Fruit fly (Drosophila melanogaster) whole organism, embryonic: ENCODE results near the gene SCCRO.
A peak's percentile ranks its signal among the peaks of the same experiment; 100 is the strongest.

Source experiments
- Abd-B ChIP-seq: fragments of 200-800 bp; sonication (Bioruptor generic); optimal IDR thresholded peaks from 2 replicates; lab custom pipeline; 2018; ENCODE audit warnings: missing biosample characterization, mild to moderate bottlenecking, missing genetic modification characterization, moderate library complexity
- Antp ChIP-seq: fragments of 200-800 bp; sonication (Bioruptor generic); optimal IDR thresholded peaks from 3 replicates; lab custom pipeline; 2016; ENCODE audit warnings: missing biosample characterization, missing genetic modification characterization
- Atf6 ChIP-seq: fragments of 200-800 bp; sonication (Bioruptor generic); IDR thresholded peaks from 2 replicates; pipeline ENCODE4 v1.3.6; 2022; ENCODE audit warnings: missing biosample characterization, missing genetic modification characterization
- Bdp1 ChIP-seq: fragments of 200-800 bp; sonication (Bioruptor generic); optimal IDR thresholded peaks from 3 replicates; lab custom pipeline; 2016; ENCODE audit warnings: missing biosample characterization, missing genetic modification characterization
- Blimp-1 ChIP-seq: fragments of 200-800 bp; sonication (Bioruptor generic); optimal IDR thresholded peaks from 3 replicates; lab custom pipeline; 2018; ENCODE audit warnings: missing biosample characterization, missing genetic modification characterization, mild to moderate bottlenecking, moderate library complexity, missing genetic modification reagents
- CG10147 ChIP-seq: fragments of 200-800 bp; sonication (Bioruptor generic); optimal IDR thresholded peaks from 2 replicates; lab custom pipeline; 2019; ENCODE audit warnings: missing biosample characterization, mild to moderate bottlenecking, missing genetic modification characterization, moderate library complexity
- CG10366 ChIP-seq: fragments of 200-800 bp; sonication (Bioruptor generic); IDR thresholded peaks from 2 replicates; pipeline ENCODE4 v1.3.6; 2022; ENCODE audit warnings: missing biosample characterization, missing genetic modification characterization
- CG10654 ChIP-seq: fragments of 200-800 bp; sonication (Bioruptor generic); optimal IDR thresholded peaks from 2 replicates; lab custom pipeline; 2016; ENCODE audit warnings: missing biosample characterization, missing genetic modification characterization
- CG12391 ChIP-seq: fragments of 200-800 bp; sonication (Bioruptor generic); optimal IDR thresholded peaks from 3 replicates; lab custom pipeline; 2018; ENCODE audit warnings: missing biosample characterization, mild to moderate bottlenecking, missing genetic modification characterization, moderate library complexity
- CG13287 ChIP-seq: fragments of 200-800 bp; sonication (Bioruptor generic); IDR thresholded peaks from 2 replicates; pipeline ENCODE4 v1.3.6; 2022; ENCODE audit warnings: missing biosample characterization, missing genetic modification characterization; ENCODE audit not compliant: partially characterized antibody
- CG13775 ChIP-seq: fragments of 200-800 bp; sonication (Bioruptor generic); optimal IDR thresholded peaks from 3 replicates; lab custom pipeline; 2017; ENCODE audit warnings: missing biosample characterization, mild to moderate bottlenecking, missing genetic modification characterization
- CG16863 ChIP-seq: fragments of 200-800 bp; sonication (Bioruptor generic); optimal IDR thresholded peaks from 3 replicates; lab custom pipeline; 2016; ENCODE audit warnings: missing biosample characterization, missing genetic modification characterization
- CG17385 ChIP-seq: fragments of 200-800 bp; sonication (Bioruptor generic); optimal IDR thresholded peaks from 3 replicates; lab custom pipeline; 2018; ENCODE audit warnings: missing biosample characterization, mild to moderate bottlenecking, missing genetic modification characterization
- CG17829 ChIP-seq: fragments of 200-800 bp; optimal IDR thresholded peaks from 2 replicates; lab custom pipeline; 2019; ENCODE audit warnings: missing biosample characterization, mild to moderate bottlenecking, missing genetic modification characterization, moderate library complexity
- CG1792 ChIP-seq: fragments of 200-800 bp; sonication (Bioruptor generic); optimal IDR thresholded peaks from 2 replicates; lab custom pipeline; 2016; ENCODE audit warnings: missing biosample characterization, missing genetic modification characterization
- CG30403 ChIP-seq: fragments of 200-800 bp; sonication (Bioruptor generic); optimal IDR thresholded peaks from 3 replicates; lab custom pipeline; 2016; ENCODE audit warnings: missing biosample characterization, missing genetic modification characterization
- CG3163 ChIP-seq: fragments of 200-800 bp; sonication (Bioruptor generic); optimal IDR thresholded peaks from 3 replicates; lab custom pipeline; 2016; ENCODE audit warnings: missing biosample characterization, missing genetic modification characterization
- CG3847 ChIP-seq: fragments of 200-800 bp; sonication (Bioruptor generic); IDR thresholded peaks from 2 replicates; pipeline ENCODE4 v1.3.6; 2022; ENCODE audit warnings: missing biosample characterization, missing genetic modification characterization
- CG3995 ChIP-seq: fragments of 200-800 bp; sonication (Bioruptor generic); optimal IDR thresholded peaks from 3 replicates; lab custom pipeline; 2016; ENCODE audit warnings: missing biosample characterization, missing genetic modification characterization
- CG9215 ChIP-seq: fragments of 200-800 bp; sonication (Bioruptor generic); IDR thresholded peaks from 2 replicates; pipeline ENCODE4 v1.3.6; 2022; ENCODE audit warnings: missing biosample characterization, missing genetic modification characterization
- CG9609 ChIP-seq: fragments of 200-800 bp; sonication (Bioruptor generic); optimal IDR thresholded peaks from 3 replicates; lab custom pipeline; 2016; ENCODE audit warnings: missing biosample characterization, missing genetic modification characterization
- Deaf1 ChIP-seq: fragments of 200-800 bp; optimal IDR thresholded peaks from 3 replicates; lab custom pipeline; 2019; ENCODE audit warnings: missing biosample characterization, mild to moderate bottlenecking, missing genetic modification characterization, moderate library complexity
- Ets97D ChIP-seq: fragments of 200-800 bp; sonication (Bioruptor generic); optimal IDR thresholded peaks from 3 replicates; lab custom pipeline; 2016; ENCODE audit warnings: missing biosample characterization, missing genetic modification characterization
- Max ChIP-seq: fragments of 200-800 bp; sonication (Bioruptor generic); optimal IDR thresholded peaks from 2 replicates; lab custom pipeline; 2016; ENCODE audit warnings: missing biosample characterization, mild to moderate bottlenecking, missing genetic modification characterization
- Mes4 ChIP-seq: fragments of 200-800 bp; sonication (Bioruptor generic); optimal IDR thresholded peaks from 2 replicates; lab custom pipeline; 2016; ENCODE audit warnings: missing biosample characterization, missing genetic modification characterization
- Ravus ChIP-seq: fragments of 200-800 bp; sonication (Bioruptor generic); IDR thresholded peaks from 2 replicates; pipeline ENCODE4 v1.3.6; 2022; ENCODE audit warnings: missing biosample characterization, missing genetic modification characterization
- Side ChIP-seq: fragments of 200-800 bp; sonication (Bioruptor generic); optimal IDR thresholded peaks from 2 replicates; lab custom pipeline; 2016; ENCODE audit warnings: missing biosample characterization, missing genetic modification characterization
- Sox100B ChIP-seq: fragments of 200-800 bp; sonication (Bioruptor generic); optimal IDR thresholded peaks from 3 replicates; lab custom pipeline; 2018; ENCODE audit warnings: missing biosample characterization, mild to moderate bottlenecking, missing genetic modification characterization
- Trl ChIP-seq, 3 experiments: fragments of >200 bp in 2 of 3; fragments of 200-800 bp in 1 of 3; sonication (Bioruptor generic) in 1 of 3; optimal IDR thresholded peaks; 2 replicates in 1 of 3; 3 replicates in 2 of 3; lab custom pipeline; 2016 to 2017; ENCODE audit warnings: missing biosample characterization in 1 of 3, missing genetic modification characterization in 1 of 3
- btn ChIP-seq: fragments of 200-800 bp; sonication (Bioruptor generic); optimal IDR thresholded peaks from 2 replicates; lab custom pipeline; 2016; ENCODE audit warnings: missing biosample characterization, missing genetic modification characterization
- cato ChIP-seq: fragments of 200-800 bp; sonication (Bioruptor generic); optimal IDR thresholded peaks from 2 replicates; lab custom pipeline; 2016; ENCODE audit warnings: missing biosample characterization, missing genetic modification characterization, borderline replicate concordance
- chinmo ChIP-seq: fragments of 200-800 bp; sonication (Bioruptor generic); IDR thresholded peaks from 4 replicates; pipeline ENCODE4 v1.3.6; 2022; ENCODE audit warnings: missing biosample characterization, missing genetic modification characterization; ENCODE audit not compliant: partially characterized antibody
- crol ChIP-seq: fragments of 200-800 bp; sonication (Bioruptor generic); IDR thresholded peaks from 2 replicates; pipeline ENCODE4 v1.3.6; 2022; ENCODE audit warnings: missing biosample characterization, missing genetic modification characterization
- dmrt99B ChIP-seq: fragments of 200-800 bp; sonication (Bioruptor generic); optimal IDR thresholded peaks from 2 replicates; lab custom pipeline; 2018; ENCODE audit warnings: missing biosample characterization, mild to moderate bottlenecking, missing genetic modification characterization, moderate library complexity
- eve ChIP-seq, 2 experiments: fragments of >200 bp; optimal IDR thresholded peaks; 2 replicates each; lab custom pipeline; 2017; ENCODE audit warnings: missing biosample characterization in 2 of 2, missing genetic modification characterization in 2 of 2
- grn ChIP-seq: fragments of 200-800 bp; sonication (Bioruptor generic); optimal IDR thresholded peaks from 3 replicates; lab custom pipeline; 2017; ENCODE audit warnings: missing biosample characterization, missing genetic modification characterization
- hkb ChIP-seq, 2 experiments: fragments of 200-800 bp in 1 of 2; fragments of >200 bp in 1 of 2; sonication (Bioruptor generic) in 1 of 2; IDR thresholded peaks in 1 of 2; optimal IDR thresholded peaks in 1 of 2; 2 replicates each; pipeline versions ENCODE4 v1.3.6 to Lab custom; 2017 to 2022; ENCODE audit warnings: missing biosample characterization in 1 of 2, missing genetic modification characterization in 1 of 2
- hth ChIP-seq: fragments of >200 bp; optimal IDR thresholded peaks from 2 replicates; lab custom pipeline; 2017; ENCODE audit warnings: inconsistent platforms
- jigr1 ChIP-seq: fragments of 200-800 bp; sonication (Bioruptor generic); IDR thresholded peaks from 3 replicates; pipeline ENCODE4 v1.3.6; 2022; ENCODE audit warnings: missing biosample characterization, missing genetic modification characterization
- ken ChIP-seq: fragments of 200-800 bp; sonication (Bioruptor generic); IDR thresholded peaks from 3 replicates; pipeline ENCODE4 v1.3.6; 2022; ENCODE audit warnings: missing biosample characterization, missing genetic modification characterization
- nmo ChIP-seq: fragments of 200-800 bp; sonication (Bioruptor generic); optimal IDR thresholded peaks from 2 replicates; lab custom pipeline; 2018; ENCODE audit warnings: missing biosample characterization, mild to moderate bottlenecking, missing genetic modification characterization, moderate library complexity
- odd ChIP-seq: fragments of 200-800 bp; sonication (Bioruptor generic); optimal IDR thresholded peaks from 2 replicates; lab custom pipeline; 2017; ENCODE audit warnings: missing biosample characterization, mild to moderate bottlenecking, missing genetic modification characterization
- onecut ChIP-seq: fragments of 200-800 bp; sonication (Bioruptor generic); IDR thresholded peaks from 2 replicates; pipeline ENCODE4 v1.3.6; 2022; ENCODE audit warnings: missing biosample characterization, missing genetic modification characterization
- pnt ChIP-seq: fragments of 200-800 bp; sonication (Bioruptor generic); optimal IDR thresholded peaks from 3 replicates; lab custom pipeline; 2016; ENCODE audit warnings: missing biosample characterization, missing genetic modification characterization
- pum ChIP-seq: fragments of 200-800 bp; sonication (Bioruptor generic); optimal IDR thresholded peaks from 2 replicates; lab custom pipeline; 2016; ENCODE audit warnings: missing biosample characterization, missing genetic modification characterization
- repo ChIP-seq: fragments of 200-800 bp; sonication (Bioruptor generic); optimal IDR thresholded peaks from 2 replicates; lab custom pipeline; 2016; ENCODE audit warnings: missing biosample characterization, missing genetic modification characterization
- sisA ChIP-seq: fragments of 200-800 bp; sonication (Bioruptor generic); IDR thresholded peaks from 2 replicates; pipeline ENCODE4 v1.3.6; 2022; ENCODE audit warnings: missing biosample characterization, missing genetic modification characterization
- slbo ChIP-seq: fragments of 200-800 bp; sonication (Bioruptor generic); IDR thresholded peaks from 2 replicates; pipeline ENCODE4 v1.3.6; 2022; ENCODE audit warnings: missing biosample characterization, missing genetic modification characterization

SCCRO gene

DNA sequence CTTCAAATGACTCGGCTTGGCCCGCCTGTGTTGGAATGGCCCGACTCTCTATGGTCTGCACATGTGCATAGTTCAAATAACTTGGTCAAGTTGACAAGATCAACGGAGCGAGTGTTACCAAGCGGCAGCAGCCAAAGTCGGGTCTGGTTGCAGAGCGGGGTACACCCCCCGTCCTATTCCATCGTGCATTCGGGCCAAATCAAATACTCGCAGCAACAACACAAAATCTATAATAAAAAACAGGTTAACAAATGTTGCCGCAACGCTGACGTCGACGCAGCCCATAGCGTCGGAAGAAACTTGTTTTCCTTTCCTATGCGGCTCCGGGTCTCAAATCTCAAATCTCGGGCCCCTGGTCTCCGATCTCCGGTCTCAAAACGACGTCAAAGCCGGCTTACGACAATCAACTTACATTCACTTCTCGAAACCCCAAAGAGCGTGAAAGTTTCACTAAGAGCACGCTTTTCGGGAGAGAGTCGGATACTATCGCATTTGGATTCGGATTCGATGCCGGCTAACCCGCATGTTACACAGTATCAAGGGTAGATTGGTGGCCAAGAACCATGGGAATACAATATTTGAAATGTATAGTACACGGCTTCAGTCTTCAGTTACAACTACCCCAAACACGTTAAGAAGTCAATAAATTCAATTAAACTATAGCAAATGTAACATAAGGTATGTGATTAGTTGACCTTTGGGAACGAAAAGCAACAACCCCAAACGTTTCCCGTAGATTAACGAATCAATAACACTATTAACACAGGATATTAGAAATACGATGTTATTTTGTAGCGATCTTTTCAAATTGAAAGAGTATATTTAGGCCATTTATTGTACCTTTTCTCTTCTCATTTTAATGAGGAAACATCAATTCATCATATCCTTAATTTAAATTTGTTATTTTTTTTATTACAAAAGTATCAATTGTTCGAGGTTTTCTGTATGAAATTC lies 28.7 kb upstream of the SCCRO start (continued):
- TF ChIP-seq Deaf1 (peak; percentile 32), CG9215 (GFP tag; lab: Robert Waterston, UW) (peak; percentile 60), nmo (GFP tag; lab: Kevin White, UChicago) (peak; percentile 80), dmrt99B (tag; lab: Kevin White, UChicago) (peak; percentile 63), eve (GFP tag; optimal IDR thresholded peaks at IDR 0.05; lab: Kevin White, UChicago) (peak in 1 of 2 experiments; percentile 92), CG3847 (peak; percentile 51), CG17385 (GFP tag; lab: Kevin White, UChicago) (peak; percentile 75), CG3995 (GFP tag; lab: Kevin White, UChicago) (no peak), Mes4 (GFP tag; lab: Kevin White, UChicago) (peak; percentile 46), Ets97D (GFP tag; lab: Kevin White, UChicago) (peak; percentile 0), pum (GFP tag; lab: Kevin White, UChicago) (peak; percentile 59), CG10147 (GFP tag; lab: Kevin White, UChicago) (peak; percentile 39), pnt (peak; percentile 56), Max (GFP tag; lab: Kevin White, UChicago) (peak; percentile 49), Blimp-1 (GFP tag; lab: Kevin White, UChicago) (peak; percentile 16), CG9609 (GFP tag; lab: Kevin White, UChicago) (peak; percentile 52), slbo (peak; percentile 56), CG3163 (GFP tag; lab: Kevin White, UChicago) (peak; percentile 93), CG12391 (peak; percentile 69), grn (GFP tag; lab: Kevin White, UChicago) (no peak), crol (peak; percentile 83), repo (GFP tag; lab: Kevin White, UChicago) (no peak), onecut (GFP tag; lab: Robert Waterston, UW) (no peak), CG10654 (GFP tag; lab: Kevin White, UChicago) (peak; percentile 15), Side (GFP tag; lab: Kevin White, UChicago) (peak; percentile 32), Antp (peak; percentile 45), CG10366 (peak; percentile 51), btn (GFP tag; lab: Kevin White, UChicago) (peak; percentile 38), CG13775 (GFP tag; lab: Kevin White, UChicago) (peak; percentile 84), cato (peak; percentile 45), CG13287 (GFP tag; lab: Robert Waterston, UW) (no peak), hth (lab: Kevin White, UChicago) (no peak), sisA (GFP tag; lab: Robert Waterston, UW) (peak; percentile 61), CG1792 (GFP tag; lab: Kevin White, UChicago) (peak; percentile 13), CG30403 (peak; percentile 87), CG16863 (GFP tag; lab: Kevin White, UChicago) (peak; percentile 62), ken (GFP tag; lab: Robert Waterston, UW) (0 out of 3 replicates have a peak, but pooled peaks have one; percentile 38), Sox100B (GFP tag; lab: Kevin White, UChicago) (peak; percentile 78), hkb (optimal IDR thresholded peaks at IDR 0.05; lab: Kevin White, UChicago) (no peak), hkb (GFP tag; IDR thresholded peaks at IDR 0.05; lab: Robert Waterston, UW) (0 out of 2 replicates have a peak, but pooled peaks have one; percentile 35), Ravus (GFP tag; lab: Robert Waterston, UW) (no peak), Trl (optimal IDR thresholded peaks at IDR 0.05; lab: Kevin White, UChicago) (peak in 1 of 2 experiments; percentile 68), Trl (GFP tag; optimal IDR thresholded peaks at IDR 0.05; lab: Kevin White, UChicago) (no peak), jigr1 (no peak), Abd-B (GFP tag; lab: Kevin White, UChicago) (peak; percentile 68), Bdp1 (GFP tag; lab: Kevin White, UChicago) (peak; percentile 1), Atf6 (GFP tag; lab: Robert Waterston, UW) (peak; percentile 15; the same call in 1 of the 2 replicates), chinmo (GFP tag; lab: Robert Waterston, UW) (peak; percentile 97), odd (peak; percentile 67), CG17829 (tag; lab: Kevin White, UChicago) (peak; percentile 22)
